Worm (Caenorhabditis elegans): Measurements from ENCODE around the gene C27D6.12.

ce11 chrII:5174370-5174769, 3.4 kb downstream of the C27D6.12 start, which contains the start of gene C27D6.3:
- TF ChIP-seq daf-12 (tag; optimal IDR thresholded peaks at IDR 0.05) = no peak
- no peak for TF ChIP-seq R02D3.7 (tag; optimal IDR thresholded peaks at IDR 0.05)
- TF ChIP-seq hlh-30 (tag; optimal IDR thresholded peaks at IDR 0.05; ENCODE audit: insufficient read depth) = no peak

Measured in whole organism, L4 larva.